Fruit fly (Drosophila melanogaster): ENCODE measurements around the gene CG11858.

The CG11858 gene

dm6 chr3R:25258628-25259240 is 3.8 kb upstream of the CG11858 start, which contains the start of gene CG11857:
Gene CG11857 (plus strand): TSS chr3R:25258898.
- TF ChIP-seq Sox102F (GFP tag; optimal IDR thresholded peaks at IDR 0.05), result no peak
- TF ChIP-seq Ets96B (tag; optimal IDR thresholded peaks at IDR 0.05), result peak; percentile 94
- TF ChIP-seq CG6792 (GFP tag; optimal IDR thresholded peaks at IDR 0.05), result peak; percentile 94
- peak; percentile 97 for TF ChIP-seq cyc (GFP tag; optimal IDR thresholded peaks at IDR 0.05)
- no peak for TF ChIP-seq CG9139 (GFP tag; optimal IDR thresholded peaks at IDR 0.05)
- TF ChIP-seq CG6163 (GFP tag; IDR thresholded peaks at IDR 0.05), result peak; percentile 98
- TF ChIP-seq salr (GFP tag; optimal IDR thresholded peaks at IDR 0.05), result peak in 1 of 2 experiments; percentile 93
- peak; percentile 93 for TF ChIP-seq CG15336 (GFP tag; IDR thresholded peaks at IDR 0.05)
- TF ChIP-seq Hr39 (GFP tag; optimal IDR thresholded peaks at IDR 0.05), result peak; percentile 98
- peak; percentile 98 for TF ChIP-seq Eip78C (GFP tag)
- peak; percentile 96 for TF ChIP-seq Sox15 (GFP tag; optimal IDR thresholded peaks at IDR 0.05)
- peak; percentile 94 for TF ChIP-seq vri (GFP tag; optimal IDR thresholded peaks at IDR 0.05)
- TF ChIP-seq Lpt (GFP tag; optimal IDR thresholded peaks at IDR 0.05), result peak; percentile 89
- TF ChIP-seq acj6 (GFP tag; optimal IDR thresholded peaks at IDR 0.05), result peak; percentile 97
- TF ChIP-seq CG7368 (GFP tag; optimal IDR thresholded peaks at IDR 0.05), result peak; percentile 93
- TF ChIP-seq CG10669 (GFP tag; optimal IDR thresholded peaks at IDR 0.05), result peak; percentile 94
- peak; percentile 91 for TF ChIP-seq dsx (GFP tag; optimal IDR thresholded peaks at IDR 0.05; ENCODE audit: poor library complexity, severe bottlenecking)
- no peak for TF ChIP-seq CG16779 (tag; optimal IDR thresholded peaks at IDR 0.05)
- TF ChIP-seq Ets21C (GFP tag; optimal IDR thresholded peaks at IDR 0.05), result peak; percentile 97
- TF ChIP-seq Hr4 (GFP tag; optimal IDR thresholded peaks at IDR 0.05), result peak; percentile 97
- peak; percentile 82 for TF ChIP-seq Hr38 (GFP tag; optimal IDR thresholded peaks at IDR 0.05)
- peak; percentile 97 for TF ChIP-seq OdsH (GFP tag; optimal IDR thresholded peaks at IDR 0.05)
- TF ChIP-seq CG6276 (GFP tag; optimal IDR thresholded peaks at IDR 0.05), result no peak
- peak; percentile 98 for TF ChIP-seq Gug (GFP tag; IDR thresholded peaks at IDR 0.05)
- no peak for TF ChIP-seq spab (GFP tag; optimal IDR thresholded peaks at IDR 0.05)
- peak; percentile 92 for TF ChIP-seq CG34406 (GFP tag; optimal IDR thresholded peaks at IDR 0.05)
- peak; percentile 91 for TF ChIP-seq fd59A (GFP tag; optimal IDR thresholded peaks at IDR 0.05)
- peak; percentile 86 for TF ChIP-seq Blimp-1 (GFP tag; optimal IDR thresholded peaks at IDR 0.05)
- TF ChIP-seq dac (GFP tag; optimal IDR thresholded peaks at IDR 0.05), result peak; percentile 94
- TF ChIP-seq pdm3 (GFP tag; optimal IDR thresholded peaks at IDR 0.05), result peak; percentile 97
- peak; percentile 98 for TF ChIP-seq CG10631 (GFP tag; optimal IDR thresholded peaks at IDR 0.05)
- TF ChIP-seq Met (GFP tag; optimal IDR thresholded peaks at IDR 0.05), result peak; percentile 97
- peak; percentile 89 for TF ChIP-seq Eip93F (GFP tag; optimal IDR thresholded peaks at IDR 0.05)
- TF ChIP-seq CG32006 (GFP tag; optimal IDR thresholded peaks at IDR 0.05), result peak; percentile 96
- peak; percentile 99 for TF ChIP-seq svp (GFP tag)
- TF ChIP-seq ss (GFP tag; optimal IDR thresholded peaks at IDR 0.05), result peak in 1 of 2 experiments; percentile 91
- TF ChIP-seq Smox (GFP tag; optimal IDR thresholded peaks at IDR 0.05), result peak; percentile 97
- peak; percentile 98 for TF ChIP-seq eg (GFP tag; IDR thresholded peaks at IDR 0.05)
- TF ChIP-seq net (GFP tag; optimal IDR thresholded peaks at IDR 0.05), result peak; percentile 94
- peak; percentile 96 for TF ChIP-seq CG3919 (GFP tag; optimal IDR thresholded peaks at IDR 0.05)
- TF ChIP-seq fkh (GFP tag; optimal IDR thresholded peaks at IDR 0.05), result peak; percentile 86
- TF ChIP-seq CG4318 (GFP tag; optimal IDR thresholded peaks at IDR 0.05), result no peak
- TF ChIP-seq CG31627 (GFP tag; optimal IDR thresholded peaks at IDR 0.05), result peak; percentile 98
- TF ChIP-seq CG3032 (tag; optimal IDR thresholded peaks at IDR 0.05), result peak; percentile 98
- TF ChIP-seq achi (GFP tag; optimal IDR thresholded peaks at IDR 0.05), result peak; percentile 97
- peak; percentile 97 for TF ChIP-seq CG11294 (GFP tag; IDR thresholded peaks at IDR 0.05)
- peak; percentile 97 for TF ChIP-seq Sox14 (GFP tag; optimal IDR thresholded peaks at IDR 0.05)
- peak; percentile 97 for TF ChIP-seq topi (GFP tag; optimal IDR thresholded peaks at IDR 0.05)
- peak; percentile 98 for TF ChIP-seq lz (GFP tag; optimal IDR thresholded peaks at IDR 0.05)
- TF ChIP-seq Eip75B (GFP tag; optimal IDR thresholded peaks at IDR 0.05), result peak; percentile 95
- TF ChIP-seq CG6854 (GFP tag; optimal IDR thresholded peaks at IDR 0.05), result peak; percentile 76
